Fruit fly (Drosophila melanogaster): ENCODE results near the gene Acp65Aa.
"Not testable (repeated sequence)": the region's sequence is repeated elsewhere in the genome, so short reads cannot be mapped to it uniquely, and the experiment has no call there.

Acp65Aa gene

dm6 chr3L:6157327-6158032, 4.9 kb upstream of the Acp65Aa start, which contains the start of gene CG13297:
CG13297 (minus strand) TSS chr3L:6157377.
- TF ChIP-seq CG8478 (optimal IDR thresholded peaks at IDR 0.05) (no peak), CTCF (optimal IDR thresholded peaks at IDR 0.05) (no peak)

dm6 chr3L:6154951-6155394, 2.4 kb upstream of the Acp65Aa start:
- TF ChIP-seq CG8478 (optimal IDR thresholded peaks at IDR 0.05): no peak
- TF ChIP-seq CTCF (optimal IDR thresholded peaks at IDR 0.05): no peak

- TF ChIP-seq CTCF, CG8478 (optimal IDR thresholded peaks at IDR 0.05): not testable (repeated sequence)
These were observed 1.7 kb downstream of the Acp65Aa start, which contains the start of the genes Cpr65Ax2 and Lcp65Aa for dm6 chr3L:6150757-6151354. Cpr65Ax2 (minus strand) TSS chr3L:6150857. Lcp65Aa (plus strand) TSS chr3L:6151304.

- not testable (repeated sequence) for TF ChIP-seq CTCF, CG8478 (optimal IDR thresholded peaks at IDR 0.05)
These were observed 3.3 kb downstream of the Acp65Aa start, which contains the start of gene Lcp65Ab1 for dm6 chr3L:6149248-6149647. Lcp65Ab1 (plus strand) TSS chr3L:6149548.

dm6 chr3L:6147887-6148286, 4.7 kb downstream of the Acp65Aa start, which contains the start of gene Cpr65Ax1:
Cpr65Ax1 (minus strand) TSS chr3L:6147987.
- not testable (repeated sequence) for TF ChIP-seq CTCF, CG8478 (optimal IDR thresholded peaks at IDR 0.05)

- not testable (repeated sequence) for TF ChIP-seq CTCF, CG8478 (optimal IDR thresholded peaks at IDR 0.05)
These were observed 6.2 kb downstream of the Acp65Aa start, which contains the start of gene Lcp65Ab2 for dm6 chr3L:6146374-6146773. Lcp65Ab2 (plus strand) TSS chr3L:6146674.

- TF ChIP-seq CG8478 (optimal IDR thresholded peaks at IDR 0.05) (no peak), CTCF (optimal IDR thresholded peaks at IDR 0.05) (no peak)
These were observed 7.8 kb downstream of the Acp65Aa start, which contains the start of gene Lcp65Ac for dm6 chr3L:6144769-6145220. Lcp65Ac (plus strand) TSS chr3L:6144819.

dm6 chr3L:6143188-6143755, 9.3 kb downstream of the Acp65Aa start, which contains the start of gene Lcp65Ad:
Lcp65Ad (plus strand) TSS chr3L:6143395.
- TF ChIP-seq CTCF (optimal IDR thresholded peaks at IDR 0.05) (no peak), CG8478 (optimal IDR thresholded peaks at IDR 0.05) (no peak)

dm6 chr3L:6142313-6142712, 10.2 kb downstream of the Acp65Aa start, which contains the start of gene Cpr65Aw:
Cpr65Aw (minus strand) TSS chr3L:6142413.
- TF ChIP-seq CTCF (optimal IDR thresholded peaks at IDR 0.05) (no peak), CG8478 (optimal IDR thresholded peaks at IDR 0.05) (no peak)

- TF ChIP-seq CG8478 (optimal IDR thresholded peaks at IDR 0.05) (no peak), CTCF (optimal IDR thresholded peaks at IDR 0.05) (no peak)
These were observed 11.0 kb downstream of the Acp65Aa start for dm6 chr3L:6141538-6141937.

- TF ChIP-seq CG8478 (optimal IDR thresholded peaks at IDR 0.05) (no peak), CTCF (optimal IDR thresholded peaks at IDR 0.05) (no peak)
These were observed 11.6 kb downstream of the Acp65Aa start for dm6 chr3L:6140771-6141472.

- TF ChIP-seq CG8478 (optimal IDR thresholded peaks at IDR 0.05) (no peak), CTCF (optimal IDR thresholded peaks at IDR 0.05) (no peak)
These were observed 12.5 kb downstream of the Acp65Aa start, which contains the start of gene Cpr65Av for dm6 chr3L:6139924-6140574. Cpr65Av (minus strand) TSS chr3L:6139974.

- TF ChIP-seq CTCF (optimal IDR thresholded peaks at IDR 0.05) (no peak), CG8478 (optimal IDR thresholded peaks at IDR 0.05) (no peak)
These were observed 14.0 kb downstream of the Acp65Aa start for dm6 chr3L:6138586-6138985.

dm6 chr3L:6138018-6138417, 14.5 kb downstream of the Acp65Aa start, which contains the start of gene Lcp65Ae:
Lcp65Ae (minus strand) TSS chr3L:6138118.
- no peak for TF ChIP-seq CTCF (optimal IDR thresholded peaks at IDR 0.05)
- TF ChIP-seq CG8478 (optimal IDR thresholded peaks at IDR 0.05): no peak

Measured in S2 (cell line).